Fruit fly (Drosophila melanogaster) whole organism: ENCODE results near the gene pigeon.

ENCODE experiments used
- CG8478 ChIP-seq: fragments of >200 bp; optimal IDR thresholded peaks from 2 replicates; lab custom pipeline; 2018; ENCODE audit warnings: inconsistent platforms
- pan ChIP-seq: fragments of >200 bp; optimal IDR thresholded peaks from 2 replicates; lab custom pipeline; 2017

DNA sequence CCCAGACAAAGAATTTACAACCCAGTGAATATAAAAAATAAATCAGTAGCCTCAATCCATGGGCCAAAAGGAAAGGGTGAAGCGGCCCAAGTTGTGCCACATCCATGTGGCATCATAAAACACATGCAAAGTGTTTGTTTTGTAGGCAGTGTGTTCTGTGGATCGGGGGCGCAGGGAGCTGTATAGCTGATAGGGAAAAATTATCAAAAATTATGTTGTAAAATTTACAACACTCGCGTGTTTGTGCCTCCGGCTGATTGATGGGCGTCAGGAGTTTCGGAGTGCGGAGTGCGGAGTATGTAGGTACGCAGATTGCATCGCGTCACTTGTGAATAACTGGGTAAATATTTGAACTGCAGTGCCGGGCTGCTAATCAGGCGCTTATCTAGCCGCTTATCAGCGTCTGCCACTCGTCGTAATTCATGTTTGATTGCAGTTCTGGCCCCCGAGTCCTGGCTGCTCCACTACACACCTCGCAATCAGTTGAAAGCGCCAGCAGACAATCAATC, 6.0 kb downstream of the pigeon start:
- no peak for TF ChIP-seq CG8478 (lab: Kevin White, UChicago)
- no peak for TF ChIP-seq pan (lab: Kevin White, UChicago)
